Worm (Caenorhabditis elegans) whole organism, L1 larva: ENCODE data around the gene H39E23.3.

ENCODE experiments used
- C04F5.9 ChIP-seq: sonication (generic microtip); optimal IDR thresholded peaks from 2 replicates; lab custom pipeline; 2016; ENCODE audit warnings: missing genetic modification characterization, missing compliant biosample characterization
- C16A3.4 ChIP-seq: fragments of 150-350 bp; optimal IDR thresholded peaks from 2 replicates; lab custom pipeline; 2014; ENCODE audit warnings: missing biosample characterization, missing genetic modification characterization
- C34B4.2 ChIP-seq: sonication (generic microtip); optimal IDR thresholded peaks from 2 replicates; lab custom pipeline; 2017; ENCODE audit warnings: mild to moderate bottlenecking, missing genetic modification characterization, missing compliant biosample characterization
- alr-1 ChIP-seq: fragments of 200-800 bp; sonication (Bioruptor generic); optimal IDR thresholded peaks from 2 replicates; lab custom pipeline; 2018; ENCODE audit warnings: borderline replicate concordance, mild to moderate bottlenecking, missing genetic modification characterization, missing compliant biosample characterization
- aly-2 ChIP-seq: fragments of 150-350 bp; optimal IDR thresholded peaks from 2 replicates; lab custom pipeline; 2014; ENCODE audit warnings: missing biosample characterization, missing genetic modification characterization
- blmp-1 ChIP-seq: fragments of 150-350 bp; optimal IDR thresholded peaks from 2 replicates; lab custom pipeline; 2014; ENCODE audit warnings: missing biosample characterization, missing genetic modification characterization
- ceh-82 ChIP-seq, 3 experiments: fragments of 150-350 bp in 1 of 3; sonication (generic microtip) in 2 of 3; optimal IDR thresholded peaks; 2 replicates each; lab custom pipeline; 2014 to 2017; ENCODE audit warnings: missing biosample characterization in 3 of 3, missing genetic modification characterization in 3 of 3
- ceh-90 ChIP-seq: sonication (generic microtip); optimal IDR thresholded peaks from 2 replicates; lab custom pipeline; 2016; ENCODE audit warnings: missing genetic modification characterization, missing compliant biosample characterization
- dpl-1 ChIP-seq, 3 experiments: fragments of 150-350 bp in 2 of 3; sonication (generic microtip) in 1 of 3; optimal IDR thresholded peaks; 2 replicates each; lab custom pipeline; 2014 to 2017; ENCODE audit warnings: missing biosample characterization in 3 of 3, missing genetic modification characterization in 3 of 3, missing genetic modification reagents in 3 of 3
- efl-3 ChIP-seq: fragments of 200-800 bp; sonication (Bioruptor generic); optimal IDR thresholded peaks from 2 replicates; lab custom pipeline; 2018; ENCODE audit warnings: mild to moderate bottlenecking, missing genetic modification characterization, missing compliant biosample characterization
- egl-13 ChIP-seq: sonication (generic microtip); optimal IDR thresholded peaks from 2 replicates; lab custom pipeline; 2016; ENCODE audit warnings: missing genotype, missing genetic modification reagents, missing genetic modification characterization, missing compliant biosample characterization
- elt-2 ChIP-seq: sonication (generic microtip); optimal IDR thresholded peaks from 2 replicates; lab custom pipeline; 2016; ENCODE audit warnings: missing genetic modification characterization, mild to moderate bottlenecking, inconsistent platforms, missing compliant biosample characterization, missing genetic modification reagents
- elt-3 ChIP-seq, 6 experiments: fragments of 150-350 bp in 1 of 6; sonication (generic microtip); optimal IDR thresholded peaks; 2 replicates each; lab custom pipeline; 2017 to 2018; ENCODE audit warnings: missing biosample characterization in 6 of 6, missing genetic modification characterization in 6 of 6, inconsistent platforms in 1 of 6
- fkh-10 ChIP-seq: sonication (generic microtip); optimal IDR thresholded peaks from 2 replicates; lab custom pipeline; 2017; ENCODE audit warnings: missing biosample characterization, missing genetic modification reagents, missing genetic modification characterization
- fkh-8 ChIP-seq: sonication (generic microtip); optimal IDR thresholded peaks from 2 replicates; lab custom pipeline; 2016; ENCODE audit warnings: mild to moderate bottlenecking, missing genetic modification characterization, missing compliant biosample characterization
- fos-1 ChIP-seq: fragments of 150-350 bp; optimal IDR thresholded peaks from 2 replicates; lab custom pipeline; 2014; ENCODE audit warnings: missing biosample characterization, missing genetic modification characterization
- grh-1 ChIP-seq: fragments of 200-800 bp; sonication (Bioruptor generic); IDR thresholded peaks from 2 replicates; pipeline ENCODE4 v1.3.6; 2022; ENCODE audit warnings: missing genetic modification reagents, missing genetic modification characterization, missing compliant biosample characterization
- hlh-17 ChIP-seq: fragments of 200-800 bp; sonication (Bioruptor generic); optimal IDR thresholded peaks from 2 replicates; lab custom pipeline; 2018; ENCODE audit warnings: missing genetic modification characterization, mild to moderate bottlenecking, missing compliant biosample characterization, moderate library complexity, borderline replicate concordance
- isw-1 ChIP-seq: fragments of 200-800 bp; sonication (Bioruptor generic); IDR thresholded peaks from 2 replicates; pipeline ENCODE4 v1.3.6; 2022; ENCODE audit warnings: missing genetic modification characterization, missing compliant biosample characterization
- jun-1 ChIP-seq: fragments of 150-350 bp; optimal IDR thresholded peaks from 2 replicates; lab custom pipeline; 2014; ENCODE audit warnings: missing biosample characterization, missing genetic modification reagents, missing genetic modification characterization
- lin-14 ChIP-seq: fragments of 200-800 bp; sonication (Bioruptor generic); optimal IDR thresholded peaks from 2 replicates; lab custom pipeline; 2018; ENCODE audit warnings: mild to moderate bottlenecking, missing genetic modification characterization, moderate library complexity, missing compliant biosample characterization
- lin-35 ChIP-seq, 2 experiments: fragments of 150-350 bp; optimal IDR thresholded peaks; 2 replicates each; lab custom pipeline; 2014; ENCODE audit warnings: missing biosample characterization in 2 of 2, missing genetic modification characterization in 2 of 2, missing genetic modification reagents in 2 of 2
- lin-39 ChIP-seq: fragments of 150-350 bp; optimal IDR thresholded peaks from 2 replicates; lab custom pipeline; 2014; ENCODE audit warnings: missing biosample characterization, missing genetic modification reagents, missing genetic modification characterization
- lsy-2 ChIP-seq, 2 experiments: fragments of 150-350 bp; optimal IDR thresholded peaks; 2 replicates each; lab custom pipeline; 2014; ENCODE audit warnings: missing biosample characterization in 2 of 2, missing genetic modification characterization in 2 of 2
- mdl-1 ChIP-seq, 2 experiments: fragments of 150-350 bp; optimal IDR thresholded peaks; 2 replicates each; lab custom pipeline; 2014 to 2017; ENCODE audit warnings: missing biosample characterization in 2 of 2, missing genetic modification characterization in 2 of 2, inconsistent platforms in 1 of 2
- mef-2 ChIP-seq: fragments of 150-350 bp; optimal IDR thresholded peaks from 2 replicates; lab custom pipeline; 2014; ENCODE audit warnings: missing biosample characterization, missing genetic modification characterization
- nhr-12 ChIP-seq: sonication (generic microtip); optimal IDR thresholded peaks from 2 replicates; lab custom pipeline; 2017; ENCODE audit warnings: missing biosample characterization, missing genetic modification characterization
- nhr-19 ChIP-seq: fragments of 200-800 bp; sonication (Bioruptor generic); conservative IDR thresholded peaks from 2 replicates; pipeline ENCODE4 v1.3.6; 2022; ENCODE audit warnings: missing genetic modification characterization, missing compliant biosample characterization
- nhr-237 ChIP-seq: fragments of 150-350 bp; optimal IDR thresholded peaks from 2 replicates; lab custom pipeline; 2014; ENCODE audit warnings: missing biosample characterization, missing genetic modification characterization
- nhr-84 ChIP-seq: sonication (generic microtip); optimal IDR thresholded peaks from 2 replicates; lab custom pipeline; 2017; ENCODE audit warnings: missing biosample characterization, missing genetic modification characterization
- nhr-85 ChIP-seq: sonication (generic microtip); peaks from one replicate; lab custom pipeline; 2016; ENCODE audit warnings: missing genetic modification characterization, inconsistent platforms, missing compliant biosample characterization
- nhr-90 ChIP-seq: sonication (generic microtip); optimal IDR thresholded peaks from 2 replicates; lab custom pipeline; 2016; ENCODE audit warnings: mild to moderate bottlenecking, missing genetic modification characterization, missing compliant biosample characterization; ENCODE audit not compliant: poor library complexity
- pax-3 ChIP-seq: fragments of 200-800 bp; sonication (Bioruptor generic); optimal IDR thresholded peaks from 2 replicates; lab custom pipeline; 2018; ENCODE audit warnings: mild to moderate bottlenecking, missing genetic modification characterization, moderate library complexity, missing compliant biosample characterization
- rnt-1 ChIP-seq: sonication (generic microtip); optimal IDR thresholded peaks from 2 replicates; lab custom pipeline; 2016; ENCODE audit warnings: mild to moderate bottlenecking, missing genetic modification characterization, moderate library complexity, missing compliant biosample characterization
- skn-1 ChIP-seq: fragments of 150-350 bp; optimal IDR thresholded peaks from 2 replicates; lab custom pipeline; 2014; ENCODE audit warnings: missing biosample characterization, missing genetic modification characterization
- snpc-4 ChIP-seq: fragments of 150-350 bp; optimal IDR thresholded peaks from 2 replicates; lab custom pipeline; 2014; ENCODE audit warnings: missing biosample characterization, missing genetic modification characterization
- sup-37 ChIP-seq: fragments of 200-800 bp; sonication (Bioruptor generic); optimal IDR thresholded peaks from 2 replicates; lab custom pipeline; 2018; ENCODE audit warnings: mild to moderate bottlenecking, missing genetic modification characterization, missing compliant biosample characterization
- swsn-7 ChIP-seq: sonication (generic microtip); optimal IDR thresholded peaks from 2 replicates; lab custom pipeline; 2016; ENCODE audit warnings: missing genetic modification characterization, missing compliant biosample characterization
- tbx-2 ChIP-seq: sonication (generic microtip); optimal IDR thresholded peaks from 2 replicates; lab custom pipeline; 2016; ENCODE audit warnings: missing genetic modification characterization, missing compliant biosample characterization
- tlp-1 ChIP-seq: fragments of 150-350 bp; optimal IDR thresholded peaks from 2 replicates; lab custom pipeline; 2014; ENCODE audit warnings: missing biosample characterization, missing genetic modification characterization
- unc-62 ChIP-seq: fragments of 150-350 bp; optimal IDR thresholded peaks from 2 replicates; lab custom pipeline; 2014; ENCODE audit warnings: missing biosample characterization, missing genetic modification reagents, missing genetic modification characterization
- vab-15 ChIP-seq: sonication (generic microtip); optimal IDR thresholded peaks from 2 replicates; lab custom pipeline; 2017; ENCODE audit warnings: missing genotype, mild to moderate bottlenecking, missing genetic modification characterization, missing compliant biosample characterization
- zag-1 ChIP-seq: fragments of 150-350 bp; optimal IDR thresholded peaks from 2 replicates; lab custom pipeline; 2014; ENCODE audit warnings: missing biosample characterization, missing genetic modification characterization
- zip-4 ChIP-seq: fragments of 200-800 bp; sonication (Bioruptor generic); optimal IDR thresholded peaks from 2 replicates; lab custom pipeline; 2018; ENCODE audit warnings: mild to moderate bottlenecking, missing genetic modification characterization, moderate library complexity, missing compliant biosample characterization
- ztf-4 ChIP-seq: fragments of 150-350 bp; optimal IDR thresholded peaks from 2 replicates; lab custom pipeline; 2014; ENCODE audit warnings: missing biosample characterization, missing genetic modification characterization

Gene H39E23.3

DNA sequence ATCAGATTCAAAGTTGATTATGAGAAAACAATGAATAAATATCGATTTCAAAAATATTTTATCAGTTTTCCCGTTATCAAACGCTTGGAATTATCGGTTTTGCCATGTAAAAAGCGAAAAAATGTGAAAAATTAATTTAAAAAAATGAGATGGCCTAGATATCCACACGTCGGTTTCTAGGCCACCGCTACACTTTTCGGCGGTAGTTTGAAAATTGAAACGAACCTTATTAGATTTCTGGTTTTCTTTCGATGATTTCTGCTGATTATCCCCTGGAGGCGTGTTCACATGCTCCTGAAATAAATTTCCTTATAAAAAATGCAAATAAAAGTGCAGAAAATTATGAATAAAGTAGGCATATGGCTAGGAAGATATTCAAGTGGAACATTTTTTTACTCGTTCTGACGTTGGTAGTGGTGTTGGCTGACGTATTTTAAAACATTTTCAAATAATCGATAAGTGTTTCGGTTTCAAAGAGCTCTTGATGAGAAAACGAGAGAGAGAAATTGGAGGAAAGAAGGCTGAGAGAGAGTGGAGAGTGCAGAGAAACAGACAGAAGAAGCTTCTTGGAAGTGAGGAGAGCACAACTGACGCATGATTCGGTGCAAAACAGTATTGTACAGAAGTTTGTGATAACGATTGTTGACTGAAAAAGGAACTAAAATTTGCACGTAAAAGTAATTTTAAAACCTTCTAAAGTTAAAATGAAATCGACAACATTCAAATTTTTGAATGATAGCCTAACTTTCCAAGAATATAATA lies 25.6 kb downstream of the H39E23.3 start (continued):
- TF ChIP-seq nhr-90 (tag; lab: Kevin White, UChicago) (no peak), lin-14 (peak; percentile 10), nhr-84 (no peak), hlh-17 (no peak), nhr-19 (GFP tag; lab: Robert Waterston, UW) (no peak), fkh-10 (GFP tag; lab: Kevin White, UChicago) (no peak), lin-35 (GFP tag; optimal IDR thresholded peaks at IDR 0.05; lab: Kevin White, UChicago) (peak; percentile 12 to 51), ceh-90 (tag; lab: Kevin White, UChicago) (peak; percentile 70), rnt-1 (tag; lab: Kevin White, UChicago) (peak; percentile 52)

DNA sequence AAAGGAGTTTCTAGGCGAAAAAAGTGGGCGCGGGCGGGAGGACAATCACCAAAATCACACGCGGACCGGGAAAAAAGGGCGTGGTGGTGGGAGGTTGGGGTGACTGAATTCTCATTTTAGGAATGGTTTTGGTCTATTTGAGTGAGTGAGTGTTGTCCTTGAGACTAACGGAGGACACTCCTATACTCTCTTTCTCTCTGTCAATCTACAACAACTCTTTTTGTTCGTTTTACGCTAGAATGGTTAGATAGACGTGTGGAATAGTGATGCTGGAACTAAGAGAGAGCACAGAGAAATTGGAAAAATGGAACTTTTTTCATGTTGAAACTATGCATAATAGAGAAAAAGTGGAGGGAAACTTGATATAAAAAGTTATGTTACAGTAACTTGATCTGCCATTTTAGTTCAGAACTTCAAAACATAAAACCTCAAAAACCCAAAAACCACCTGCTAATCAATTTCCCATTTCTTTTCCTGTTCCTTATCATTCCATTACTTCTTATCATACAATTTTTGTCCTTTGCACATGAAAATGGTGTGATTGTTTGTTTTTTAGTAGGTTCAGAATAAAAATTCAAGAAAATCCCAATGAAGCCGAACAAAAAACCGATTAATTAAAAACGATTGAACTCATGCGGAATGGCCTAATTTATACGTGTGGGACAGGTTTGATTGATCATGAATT lies 27.3 kb downstream of the H39E23.3 start:
- peak; percentile 75 for TF ChIP-seq nhr-85 (tag; lab: Kevin White, UChicago)
- peak in 1 of 2 experiments; percentile 30 for TF ChIP-seq lsy-2 (tag; optimal IDR thresholded peaks at IDR 0.05; lab: Kevin White, UChicago)
- peak in 3 of 6 experiments; percentile 12 to 48 (median 26) for TF ChIP-seq elt-3 (tag; optimal IDR thresholded peaks at IDR 0.05; lab: Kevin White, UChicago)
- TF ChIP-seq lin-35 (GFP tag; optimal IDR thresholded peaks at IDR 0.05; lab: Kevin White, UChicago): peak in 1 of 2 experiments; percentile 5
- TF ChIP-seq mdl-1 (tag; optimal IDR thresholded peaks at IDR 0.05; lab: Kevin White, UChicago): no peak
- no peak for TF ChIP-seq isw-1 (GFP tag; lab: Robert Waterston, UW)
- no peak for TF ChIP-seq aly-2 (tag; lab: Kevin White, UChicago)
- peak; percentile 15 for TF ChIP-seq blmp-1 (tag; lab: Kevin White, UChicago)
- TF ChIP-seq tlp-1 (tag; lab: Kevin White, UChicago): peak; percentile 18
- TF ChIP-seq lin-14: peak; percentile 54
- peak; percentile 53 for TF ChIP-seq elt-2 (tag; lab: Kevin White, UChicago)

DNA sequence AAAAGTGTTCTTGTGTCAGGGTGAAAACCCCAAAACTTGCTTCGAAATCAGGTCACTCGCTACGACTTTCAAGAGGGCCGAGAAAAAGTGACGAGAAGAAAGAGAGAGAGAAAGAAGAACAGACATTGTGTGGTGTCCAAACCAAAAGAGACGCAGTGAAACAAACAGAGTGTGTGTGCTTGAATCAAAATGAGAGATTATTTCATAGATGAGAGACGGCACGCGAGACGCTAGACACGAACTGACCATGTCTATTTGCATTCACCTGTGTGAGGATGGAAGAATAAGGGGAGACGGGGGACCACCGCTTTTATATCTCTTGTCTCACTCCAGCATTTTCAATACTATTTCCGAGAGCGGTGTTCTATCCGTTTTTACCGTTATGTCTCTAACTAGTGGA lies 28.5 kb downstream of the H39E23.3 start:
- TF ChIP-seq ceh-82 (tag; optimal IDR thresholded peaks at IDR 0.05; lab: Kevin White, UChicago) (peak; percentile 49 to 68 (median 50)), dpl-1 (GFP tag; optimal IDR thresholded peaks at IDR 0.05; lab: Kevin White, UChicago) (peak; percentile 4 to 52 (median 42)), rnt-1 (tag; lab: Kevin White, UChicago) (peak; percentile 30), alr-1 (tag; lab: Kevin White, UChicago) (no peak), efl-3 (no peak), snpc-4 (tag; lab: Kevin White, UChicago) (peak; percentile 48), zag-1 (tag; lab: Kevin White, UChicago) (no peak), mef-2 (peak; percentile 24), C16A3.4 (tag; lab: Kevin White, UChicago) (peak; percentile 59), C34B4.2 (tag; lab: Kevin White, UChicago) (no peak), ztf-4 (tag; lab: Kevin White, UChicago) (peak; percentile 77), vab-15 (no peak), nhr-237 (tag; lab: Kevin White, UChicago) (peak; percentile 15), grh-1 (GFP tag; lab: Robert Waterston, UW) (no peak), unc-62 (GFP tag; lab: Kevin White, UChicago) (no peak), swsn-7 (tag; lab: Kevin White, UChicago) (peak; percentile 62), fos-1 (peak; percentile 80), lin-35 (GFP tag; optimal IDR thresholded peaks at IDR 0.05; lab: Kevin White, UChicago) (peak; percentile 42 to 75), sup-37 (GFP tag; lab: Kevin White, UChicago) (no peak), jun-1 (tag; lab: Kevin White, UChicago) (peak; percentile 65), zip-4 (GFP tag; lab: Kevin White, UChicago) (no peak), fkh-8 (tag; lab: Kevin White, UChicago) (peak; percentile 40), tbx-2 (peak; percentile 78), egl-13 (tag; lab: Kevin White, UChicago) (no peak), lin-39 (no peak), skn-1 (tag; lab: Kevin White, UChicago) (peak; percentile 70), nhr-12 (no peak), elt-3 (tag; optimal IDR thresholded peaks at IDR 0.05; lab: Kevin White, UChicago) (peak in 2 of 6 experiments; percentile 72 to 83), C04F5.9 (tag; lab: Kevin White, UChicago) (no peak), lin-14 (peak; percentile 98), blmp-1 (tag; lab: Kevin White, UChicago) (peak; percentile 85), hlh-17 (no peak), pax-3 (tag; lab: Kevin White, UChicago) (peak; percentile 65)
